Fruit fly (Drosophila melanogaster) Kc167 (cell line): ENCODE measurements around the gene CG31253.

ENCODE experiments used
- Myc ChIP-seq: fragments of >200 bp; optimal IDR thresholded peaks from 2 replicates; lab custom pipeline; 2017; ENCODE audit warnings: missing external identifiers
- Sin3A ChIP-seq: fragments of >200 bp; optimal IDR thresholded peaks from 2 replicates; lab custom pipeline; 2018; ENCODE audit warnings: missing external identifiers
- h ChIP-seq: fragments of >200 bp; optimal IDR thresholded peaks from 3 replicates; lab custom pipeline; 2018; ENCODE audit warnings: missing external identifiers
- insv ChIP-seq: fragments of >200 bp; optimal IDR thresholded peaks from 3 replicates; lab custom pipeline; 2018; ENCODE audit warnings: missing external identifiers
- psq ChIP-seq: fragments of >200 bp; optimal IDR thresholded peaks from 2 replicates; lab custom pipeline; 2017; ENCODE audit warnings: missing external identifiers
- ttk ChIP-seq: sonication (Bioruptor generic); optimal IDR thresholded peaks from 2 replicates; lab custom pipeline; 2017; ENCODE audit warnings: missing external identifiers

The CG31253 gene

dm6 chr3R:27925971-27926533 lies 34.3 kb downstream of the CG31253 start:
- TF ChIP-seq insv (lab: Kevin White, UChicago) (no peak), ttk (lab: Kevin White, UChicago) (no peak), Sin3A (lab: Kevin White, UChicago) (no peak), psq (lab: Kevin White, UChicago) (no peak), Myc (lab: Kevin White, UChicago) (no peak), h (lab: Kevin White, UChicago) (no peak)

dm6 chr3R:27925000-27925970 lies 35.1 kb downstream of the CG31253 start, which contains the start of gene mino:
Gene mino, plus strand, starts transcription at chr3R:27925191.
- TF ChIP-seq Sin3A (lab: Kevin White, UChicago) (no peak), psq (lab: Kevin White, UChicago) (no peak), ttk (lab: Kevin White, UChicago) (no peak), Myc (lab: Kevin White, UChicago) (no peak), insv (lab: Kevin White, UChicago) (no peak), h (lab: Kevin White, UChicago) (no peak)

dm6 chr3R:27922673-27923175 lies 37.6 kb downstream of the CG31253 start, which contains the start of gene RpL4:
Gene RpL4, plus strand, starts transcription at chr3R:27922821.
- TF ChIP-seq Myc (lab: Kevin White, UChicago) (no peak), insv (lab: Kevin White, UChicago) (no peak), ttk (lab: Kevin White, UChicago) (no peak), psq (lab: Kevin White, UChicago) (no peak), Sin3A (lab: Kevin White, UChicago) (no peak), h (lab: Kevin White, UChicago) (no peak)

dm6 chr3R:27921982-27922672 lies 38.2 kb downstream of the CG31253 start, which contains the start of gene BCAS2:
Gene BCAS2, minus strand, starts transcription at chr3R:27922356.
- no peak for TF ChIP-seq Myc (lab: Kevin White, UChicago)
- TF ChIP-seq h (lab: Kevin White, UChicago): no peak
- no peak for TF ChIP-seq insv (lab: Kevin White, UChicago)
- no peak for TF ChIP-seq Sin3A (lab: Kevin White, UChicago)
- TF ChIP-seq ttk (lab: Kevin White, UChicago): no peak
- no peak for TF ChIP-seq psq (lab: Kevin White, UChicago)

- TF ChIP-seq Myc (lab: Kevin White, UChicago): no peak
- no peak for TF ChIP-seq h (lab: Kevin White, UChicago)
- no peak for TF ChIP-seq psq (lab: Kevin White, UChicago)
- no peak for TF ChIP-seq insv (lab: Kevin White, UChicago)
- no peak for TF ChIP-seq Sin3A (lab: Kevin White, UChicago)
These were observed 39.5 kb downstream of the CG31253 start, which contains the start of gene CG12259 for dm6 chr3R:27920883-27921282. Gene CG12259, minus strand, starts transcription at chr3R:27921089.

- TF ChIP-seq Myc (lab: Kevin White, UChicago) (no peak), h (lab: Kevin White, UChicago) (no peak), ttk (lab: Kevin White, UChicago) (no peak), Sin3A (lab: Kevin White, UChicago) (no peak), insv (lab: Kevin White, UChicago) (no peak), psq (lab: Kevin White, UChicago) (no peak)
These were observed 41.0 kb downstream of the CG31253 start, which contains the start of gene Boh1 for dm6 chr3R:27919385-27919789. Gene Boh1, minus strand, starts transcription at chr3R:27919460.

dm6 chr3R:27916355-27917019 lies 43.9 kb downstream of the CG31253 start, which contains the start of the genes CG5003 and mRpS22:
Gene CG5003, minus strand, starts transcription at chr3R:27916516.
Gene mRpS22, plus strand, starts transcription at chr3R:27916908.
- TF ChIP-seq Myc (lab: Kevin White, UChicago) (no peak), psq (lab: Kevin White, UChicago) (no peak), h (lab: Kevin White, UChicago) (no peak), Sin3A (lab: Kevin White, UChicago) (no peak), ttk (lab: Kevin White, UChicago) (no peak), insv (lab: Kevin White, UChicago) (no peak)

- TF ChIP-seq Sin3A (lab: Kevin White, UChicago): no peak
- no peak for TF ChIP-seq insv (lab: Kevin White, UChicago)
- TF ChIP-seq Myc (lab: Kevin White, UChicago): no peak
These were observed 48.2 kb downstream of the CG31253 start, which contains the start of gene mil for dm6 chr3R:27912147-27912546. Gene mil, plus strand, starts transcription at chr3R:27912447.
